Fruit fly (Drosophila melanogaster): ENCODE results near the gene Edem2.

Gene Edem2

DNA sequence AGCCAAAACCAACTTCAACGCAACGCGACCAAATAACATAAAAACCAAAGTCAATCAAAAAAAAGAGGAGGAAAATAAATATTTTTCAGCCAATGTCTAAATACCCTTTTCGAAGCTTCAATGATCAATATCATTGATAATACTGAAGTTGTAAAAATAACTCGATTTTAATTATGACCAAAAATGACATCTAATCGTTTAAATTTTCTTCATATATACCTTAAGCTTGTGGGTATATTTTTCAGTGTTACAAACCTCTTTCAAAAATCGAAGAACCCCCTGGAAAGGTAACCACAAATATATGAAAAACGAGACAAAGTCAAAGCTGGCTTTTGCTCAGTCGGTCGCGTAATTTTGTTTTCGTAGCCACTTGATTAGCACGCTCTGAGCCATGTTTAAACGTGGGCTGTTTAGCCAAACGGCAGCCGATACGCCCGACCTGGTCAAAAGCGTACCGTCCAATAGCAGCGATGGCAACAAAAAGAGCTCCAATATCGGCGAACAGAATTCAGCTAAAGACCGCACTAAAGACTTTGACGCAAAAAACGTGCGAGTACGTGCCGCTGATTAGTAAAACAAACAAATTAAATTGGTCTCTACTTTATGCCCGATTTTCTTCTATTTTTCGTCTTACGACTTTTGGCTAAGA, 46.8 kb upstream of the Edem2 start (continued):
- TF ChIP-seq grau (tag; optimal IDR thresholded peaks at IDR 0.05) = peak; percentile 85
- TF ChIP-seq CG11456 (GFP tag; IDR thresholded peaks at IDR 0.05) = peak; percentile 81
- TF ChIP-seq Lhr (GFP tag; optimal IDR thresholded peaks at IDR 0.05) = no peak
- TF ChIP-seq cg (GFP tag; optimal IDR thresholded peaks at IDR 0.05) = no peak
- peak; percentile 88 for TF ChIP-seq al (GFP tag; IDR thresholded peaks at IDR 0.05)
- no peak for TF ChIP-seq zen (tag; optimal IDR thresholded peaks at IDR 0.05)
- peak; percentile 37 for TF ChIP-seq Chrac-16 (GFP tag; optimal IDR thresholded peaks at IDR 0.05)
- TF ChIP-seq tap (tag; optimal IDR thresholded peaks at IDR 0.05) = peak; percentile 70
- TF ChIP-seq fd3F (GFP tag; optimal IDR thresholded peaks at IDR 0.05) = peak; percentile 84
- no peak for TF ChIP-seq CG7271 (tag; optimal IDR thresholded peaks at IDR 0.05)
- peak; percentile 90 for TF ChIP-seq Meics (GFP tag; optimal IDR thresholded peaks at IDR 0.05)
- TF ChIP-seq Optix (GFP tag; IDR thresholded peaks at IDR 0.05) = no peak
- TF ChIP-seq ftz-f1 (GFP tag; optimal IDR thresholded peaks at IDR 0.05) = peak; percentile 24
- peak; percentile 83 for TF ChIP-seq CG9215 (GFP tag; IDR thresholded peaks at IDR 0.05)
- TF ChIP-seq CG18011 (GFP tag; optimal IDR thresholded peaks at IDR 0.05) = peak; percentile 10
- peak; percentile 60 for TF ChIP-seq Camta (GFP tag; optimal IDR thresholded peaks at IDR 0.05)
- no peak for TF ChIP-seq CG15073 (GFP tag; optimal IDR thresholded peaks at IDR 0.05)
- TF ChIP-seq CG12236 (GFP tag; optimal IDR thresholded peaks at IDR 0.05) = no peak
- TF ChIP-seq knrl (GFP tag; IDR thresholded peaks at IDR 0.05; ENCODE audit: partially characterized antibody) = no peak
- TF ChIP-seq CG13424 (tag; optimal IDR thresholded peaks at IDR 0.05) = peak; percentile 73
- TF ChIP-seq lilli (GFP tag; optimal IDR thresholded peaks at IDR 0.05) = peak; percentile 83
- TF ChIP-seq CG16863 (GFP tag; optimal IDR thresholded peaks at IDR 0.05) = peak; percentile 38
- peak; percentile 31 for TF ChIP-seq Jarid2 (GFP tag; optimal IDR thresholded peaks at IDR 0.05)
- no peak for TF ChIP-seq crp (GFP tag; optimal IDR thresholded peaks at IDR 0.05)
- TF ChIP-seq CG17186 (GFP tag; optimal IDR thresholded peaks at IDR 0.05) = no peak
- no peak for TF ChIP-seq da (GFP tag; optimal IDR thresholded peaks at IDR 0.05)
- no peak for TF ChIP-seq ac (GFP tag; optimal IDR thresholded peaks at IDR 0.05)
- TF ChIP-seq CG30403 (GFP tag; optimal IDR thresholded peaks at IDR 0.05) = peak; percentile 82
- TF ChIP-seq D19B (GFP tag; optimal IDR thresholded peaks at IDR 0.05) = peak; percentile 82
- peak; percentile 75 for TF ChIP-seq BtbVII (GFP tag; optimal IDR thresholded peaks at IDR 0.05)
- TF ChIP-seq Awh (GFP tag; IDR thresholded peaks at IDR 0.05) = no peak
- TF ChIP-seq rib (GFP tag; IDR thresholded peaks at IDR 0.05) = peak; percentile 73; the same call in 1 of the 2 replicates
- peak; percentile 69; the same call in 1 of the 2 replicates for TF ChIP-seq Drgx (GFP tag; IDR thresholded peaks at IDR 0.05)
- TF ChIP-seq Eip74EF (GFP tag; optimal IDR thresholded peaks at IDR 0.05) = peak in 1 of 2 experiments; percentile 68
- TF ChIP-seq CG31224 (GFP tag; IDR thresholded peaks at IDR 0.05) = peak; percentile 64
- TF ChIP-seq CG13624 (GFP tag; optimal IDR thresholded peaks at IDR 0.05) = peak; percentile 90
- TF ChIP-seq CG10147 (GFP tag; optimal IDR thresholded peaks at IDR 0.05) = peak; percentile 89
- peak; percentile 55; the same call in 1 of the 2 replicates for TF ChIP-seq Oaz (GFP tag; IDR thresholded peaks at IDR 0.05)
- TF ChIP-seq peb (GFP tag; IDR thresholded peaks at IDR 0.05) = no peak
- no peak for TF ChIP-seq unc-4 (GFP tag; IDR thresholded peaks at IDR 0.05; ENCODE audit: partially characterized antibody)
- peak; percentile 49 to 51 for TF ChIP-seq chif (GFP tag; optimal IDR thresholded peaks at IDR 0.05)
- peak; percentile 82 for TF ChIP-seq D19A (tag; optimal IDR thresholded peaks at IDR 0.05)
- no peak for TF ChIP-seq CkIIα-i1 (GFP tag; IDR thresholded peaks at IDR 0.05)
- peak; percentile 76 for TF ChIP-seq CG6854 (GFP tag; optimal IDR thresholded peaks at IDR 0.05)
- peak; percentile 33 to 81 for TF ChIP-seq Hr51 (GFP tag; optimal IDR thresholded peaks at IDR 0.05)
- peak; percentile 48 for TF ChIP-seq nau (GFP tag; optimal IDR thresholded peaks at IDR 0.05)
- TF ChIP-seq ash1 (GFP tag; optimal IDR thresholded peaks at IDR 0.05) = no peak
- no peak for TF ChIP-seq gt (GFP tag; IDR thresholded peaks at IDR 0.05)
- peak; percentile 62 for TF ChIP-seq Blimp-1 (GFP tag; optimal IDR thresholded peaks at IDR 0.05)
